Fruit fly (Drosophila melanogaster) whole organism, embryonic: ENCODE measurements around the gene CG17233.

ENCODE experiments used
- B-H1 ChIP-seq: fragments of 200-800 bp; sonication (Bioruptor generic); IDR thresholded peaks from 3 replicates; pipeline ENCODE4 v1.3.6; 2022; ENCODE audit warnings: missing biosample characterization, missing genetic modification characterization
- CG10462 ChIP-seq: fragments of 200-800 bp; sonication (Bioruptor generic); optimal IDR thresholded peaks from 2 replicates; lab custom pipeline; 2016; ENCODE audit warnings: missing biosample characterization, missing genetic modification characterization
- CG10565 ChIP-seq: fragments of 200-800 bp; sonication (Bioruptor generic); optimal IDR thresholded peaks from 3 replicates; lab custom pipeline; 2016; ENCODE audit warnings: missing biosample characterization, mild to moderate bottlenecking, missing genetic modification characterization
- CG10959 ChIP-seq: fragments of 200-800 bp; sonication (Bioruptor generic); IDR thresholded peaks from 2 replicates; pipeline ENCODE4 v1.3.6; 2022; ENCODE audit warnings: missing biosample characterization, missing genetic modification characterization
- CG11696 ChIP-seq: fragments of 200-800 bp; sonication (Bioruptor generic); IDR thresholded peaks from 2 replicates; pipeline ENCODE4 v1.3.6; 2022; ENCODE audit warnings: missing biosample characterization, missing genetic modification characterization
- CG12744 ChIP-seq: fragments of 200-800 bp; sonication (Bioruptor generic); optimal IDR thresholded peaks from 2 replicates; lab custom pipeline; 2016; ENCODE audit warnings: missing biosample characterization, missing genetic modification characterization
- CG13123 ChIP-seq: fragments of 200-800 bp; sonication (Bioruptor generic); optimal IDR thresholded peaks from 2 replicates; lab custom pipeline; 2016; ENCODE audit warnings: missing biosample characterization, missing genetic modification characterization
- CG14710 ChIP-seq: fragments of 200-800 bp; sonication (Bioruptor generic); optimal IDR thresholded peaks from 3 replicates; lab custom pipeline; 2019; ENCODE audit warnings: missing biosample characterization, mild to moderate bottlenecking, missing genetic modification characterization, moderate library complexity
- CG14965 ChIP-seq: fragments of 200-800 bp; sonication (Bioruptor generic); optimal IDR thresholded peaks from 2 replicates; lab custom pipeline; 2016; ENCODE audit warnings: missing biosample characterization, missing genetic modification characterization, borderline replicate concordance
- CG15269 ChIP-seq: fragments of 200-800 bp; sonication (Bioruptor generic); optimal IDR thresholded peaks from 2 replicates; lab custom pipeline; 2018; ENCODE audit warnings: missing biosample characterization, mild to moderate bottlenecking, missing genetic modification characterization, moderate library complexity
- CG15479 ChIP-seq: fragments of 200-800 bp; sonication (Bioruptor generic); optimal IDR thresholded peaks from 3 replicates; lab custom pipeline; 2019; ENCODE audit warnings: missing biosample characterization, mild to moderate bottlenecking, missing genetic modification characterization, moderate library complexity
- CG17612 ChIP-seq: fragments of 200-800 bp; sonication (Bioruptor generic); IDR thresholded peaks from 2 replicates; pipeline ENCODE4 v1.3.6; 2022; ENCODE audit warnings: missing biosample characterization, missing genetic modification characterization
- CG18619 ChIP-seq: fragments of 200-800 bp; sonication (Bioruptor generic); optimal IDR thresholded peaks from 3 replicates; lab custom pipeline; 2017; ENCODE audit warnings: missing biosample characterization, mild to moderate bottlenecking, missing genetic modification characterization
- CG30020 ChIP-seq: fragments of 200-800 bp; optimal IDR thresholded peaks from 2 replicates; lab custom pipeline; 2019; ENCODE audit warnings: missing biosample characterization, mild to moderate bottlenecking, missing genetic modification characterization, moderate library complexity
- CG31224 ChIP-seq: fragments of 200-800 bp; sonication (Bioruptor generic); IDR thresholded peaks from 2 replicates; pipeline ENCODE4 v1.3.6; 2022; ENCODE audit warnings: missing biosample characterization, missing genetic modification characterization
- CG33557 ChIP-seq: fragments of 200-800 bp; sonication (Bioruptor generic); optimal IDR thresholded peaks from 2 replicates; lab custom pipeline; 2019; ENCODE audit warnings: missing biosample characterization, mild to moderate bottlenecking, missing genetic modification characterization, moderate library complexity
- CG4282 ChIP-seq: fragments of 200-800 bp; sonication (Bioruptor generic); optimal IDR thresholded peaks from 2 replicates; lab custom pipeline; 2016; ENCODE audit warnings: missing biosample characterization, missing genetic modification characterization
- CG4730 ChIP-seq: fragments of 200-800 bp; sonication (Bioruptor generic); IDR thresholded peaks from 2 replicates; pipeline ENCODE4 v1.3.6; 2022; ENCODE audit warnings: missing biosample characterization, missing genetic modification characterization
- CG8924 ChIP-seq: fragments of 200-800 bp; optimal IDR thresholded peaks from 3 replicates; lab custom pipeline; 2019; ENCODE audit warnings: missing biosample characterization, mild to moderate bottlenecking, missing genetic modification characterization, moderate library complexity
- CG9437 ChIP-seq: fragments of 200-800 bp; sonication (Bioruptor generic); optimal IDR thresholded peaks from 2 replicates; lab custom pipeline; 2018; ENCODE audit warnings: missing biosample characterization, mild to moderate bottlenecking, missing genetic modification characterization
- D19A ChIP-seq: fragments of 200-800 bp; optimal IDR thresholded peaks from 3 replicates; lab custom pipeline; 2019; ENCODE audit warnings: missing biosample characterization, mild to moderate bottlenecking, missing genetic modification characterization, moderate library complexity
- Dip2 ChIP-seq: fragments of 200-800 bp; sonication (Bioruptor generic); IDR thresholded peaks from 2 replicates; pipeline ENCODE4 v1.3.6; 2022; ENCODE audit warnings: missing biosample characterization, missing genetic modification characterization
- Dip3 ChIP-seq: fragments of 200-800 bp; sonication (Bioruptor generic); optimal IDR thresholded peaks from 3 replicates; lab custom pipeline; 2016; ENCODE audit warnings: missing biosample characterization, missing genetic modification characterization
- GATAe ChIP-seq: fragments of 200-800 bp; sonication (Bioruptor generic); conservative IDR thresholded peaks from 2 replicates; pipeline ENCODE4 v1.3.6; 2022; ENCODE audit warnings: missing biosample characterization, missing genetic modification characterization
- HLH4C ChIP-seq: fragments of 200-800 bp; sonication (Bioruptor generic); IDR thresholded peaks from 3 replicates; pipeline ENCODE4 v1.3.6; 2022; ENCODE audit warnings: missing biosample characterization, missing genetic modification characterization; ENCODE audit not compliant: partially characterized antibody
- Hmr ChIP-seq: fragments of 200-800 bp; sonication (Bioruptor generic); optimal IDR thresholded peaks from 3 replicates; lab custom pipeline; 2017; ENCODE audit warnings: mild to moderate bottlenecking, missing biosample characterization, missing genetic modification reagents, missing genetic modification characterization
- Lpt ChIP-seq: fragments of >200 bp; optimal IDR thresholded peaks from 2 replicates; lab custom pipeline; 2018; ENCODE audit warnings: missing biosample characterization, missing genetic modification characterization
- Meics ChIP-seq: fragments of 200-800 bp; sonication (Bioruptor generic); optimal IDR thresholded peaks from 2 replicates; lab custom pipeline; 2017; ENCODE audit warnings: missing biosample characterization, mild to moderate bottlenecking, missing genetic modification characterization
- NK7.1 ChIP-seq: fragments of 200-800 bp; sonication (Bioruptor generic); optimal IDR thresholded peaks from 3 replicates; lab custom pipeline; 2016; ENCODE audit warnings: missing biosample characterization, missing genetic modification characterization
- Nf-YB ChIP-seq: fragments of 200-800 bp; sonication (Bioruptor generic); optimal IDR thresholded peaks from 3 replicates; lab custom pipeline; 2019; ENCODE audit warnings: missing biosample characterization, mild to moderate bottlenecking, missing genetic modification characterization, moderate library complexity
- Nf-YC ChIP-seq: fragments of 200-800 bp; optimal IDR thresholded peaks from 3 replicates; lab custom pipeline; 2019; ENCODE audit warnings: missing biosample characterization, mild to moderate bottlenecking, missing genetic modification characterization, moderate library complexity
- Pdp1 ChIP-seq, 2 experiments: fragments of 200-800 bp; sonication (Bioruptor generic); optimal IDR thresholded peaks; 3 replicates each; lab custom pipeline; 2016; ENCODE audit warnings: missing biosample characterization in 2 of 2, missing genetic modification characterization in 2 of 2, mild to moderate bottlenecking in 1 of 2, moderate library complexity in 1 of 2
- Spps ChIP-seq: fragments of 200-800 bp; sonication (Bioruptor generic); optimal IDR thresholded peaks from 2 replicates; lab custom pipeline; 2018; ENCODE audit warnings: missing biosample characterization, mild to moderate bottlenecking, missing genetic modification characterization
- amos ChIP-seq: fragments of 200-800 bp; sonication (Bioruptor generic); IDR thresholded peaks from 2 replicates; pipeline ENCODE4 v1.3.6; 2022; ENCODE audit warnings: missing biosample characterization, missing genetic modification characterization; ENCODE audit not compliant: partially characterized antibody
- az2 ChIP-seq: fragments of 200-800 bp; sonication (Bioruptor generic); optimal IDR thresholded peaks from 3 replicates; lab custom pipeline; 2016; ENCODE audit warnings: missing biosample characterization, missing genetic modification characterization
- bab2 ChIP-seq: fragments of 200-800 bp; sonication (Bioruptor generic); optimal IDR thresholded peaks from 2 replicates; lab custom pipeline; 2016; ENCODE audit warnings: missing biosample characterization, missing genetic modification characterization
- cad ChIP-seq: fragments of >200 bp; optimal IDR thresholded peaks from 2 replicates; lab custom pipeline; 2017; ENCODE audit warnings: missing biosample characterization, missing genetic modification characterization
- corto ChIP-seq: fragments of 200-800 bp; sonication (Bioruptor generic); optimal IDR thresholded peaks from 2 replicates; lab custom pipeline; 2016; ENCODE audit warnings: missing biosample characterization, mild to moderate bottlenecking, missing genetic modification characterization, moderate library complexity
- cwo ChIP-seq: fragments of 200-800 bp; sonication (Bioruptor generic); optimal IDR thresholded peaks from 3 replicates; lab custom pipeline; 2017; ENCODE audit warnings: missing biosample characterization, missing genetic modification characterization, mild to moderate bottlenecking, moderate library complexity, missing genetic modification reagents
- dmrt99B ChIP-seq: fragments of 200-800 bp; sonication (Bioruptor generic); optimal IDR thresholded peaks from 2 replicates; lab custom pipeline; 2018; ENCODE audit warnings: missing biosample characterization, mild to moderate bottlenecking, missing genetic modification characterization, moderate library complexity
- fd102C ChIP-seq: fragments of 200-800 bp; sonication (Bioruptor generic); optimal IDR thresholded peaks from 2 replicates; lab custom pipeline; 2018; ENCODE audit warnings: missing biosample characterization, mild to moderate bottlenecking, missing genetic modification characterization, moderate library complexity
- hb ChIP-seq: fragments of 200-800 bp; sonication (Bioruptor generic); IDR thresholded peaks from 3 replicates; pipeline ENCODE4 v1.3.6; 2022; ENCODE audit warnings: missing biosample characterization, missing genetic modification characterization; ENCODE audit not compliant: partially characterized antibody
- nerfin-2 ChIP-seq: fragments of 200-800 bp; sonication (Bioruptor generic); IDR thresholded peaks from 2 replicates; pipeline ENCODE4 v1.3.6; 2022; ENCODE audit warnings: missing biosample characterization, missing genetic modification characterization; ENCODE audit not compliant: partially characterized antibody
- run ChIP-seq: fragments of 200-800 bp; sonication (Bioruptor generic); optimal IDR thresholded peaks from 3 replicates; lab custom pipeline; 2018; ENCODE audit warnings: missing biosample characterization, mild to moderate bottlenecking, missing genetic modification characterization
- scrt ChIP-seq: fragments of 200-800 bp; sonication (Bioruptor generic); optimal IDR thresholded peaks from 2 replicates; lab custom pipeline; 2018; ENCODE audit warnings: missing biosample characterization, mild to moderate bottlenecking, missing genetic modification characterization, moderate library complexity
- usp ChIP-seq: fragments of >200 bp; optimal IDR thresholded peaks from 2 replicates; lab custom pipeline; 2017; ENCODE audit warnings: missing biosample characterization, missing genetic modification characterization
- vfl ChIP-seq: fragments of 200-800 bp; sonication (Bioruptor generic); optimal IDR thresholded peaks from 2 replicates; lab custom pipeline; 2016; ENCODE audit warnings: missing biosample characterization, missing genetic modification characterization
- zen2 ChIP-seq: fragments of 200-800 bp; sonication (Bioruptor generic); IDR thresholded peaks from 3 replicates; pipeline ENCODE4 v1.3.6; 2022; ENCODE audit warnings: missing biosample characterization, missing genetic modification characterization; ENCODE audit not compliant: partially characterized antibody
- zf30C ChIP-seq: fragments of 200-800 bp; sonication (Bioruptor generic); optimal IDR thresholded peaks from 3 replicates; lab custom pipeline; 2018; ENCODE audit warnings: missing biosample characterization, mild to moderate bottlenecking, missing genetic modification characterization

CG17233 gene

DNA sequence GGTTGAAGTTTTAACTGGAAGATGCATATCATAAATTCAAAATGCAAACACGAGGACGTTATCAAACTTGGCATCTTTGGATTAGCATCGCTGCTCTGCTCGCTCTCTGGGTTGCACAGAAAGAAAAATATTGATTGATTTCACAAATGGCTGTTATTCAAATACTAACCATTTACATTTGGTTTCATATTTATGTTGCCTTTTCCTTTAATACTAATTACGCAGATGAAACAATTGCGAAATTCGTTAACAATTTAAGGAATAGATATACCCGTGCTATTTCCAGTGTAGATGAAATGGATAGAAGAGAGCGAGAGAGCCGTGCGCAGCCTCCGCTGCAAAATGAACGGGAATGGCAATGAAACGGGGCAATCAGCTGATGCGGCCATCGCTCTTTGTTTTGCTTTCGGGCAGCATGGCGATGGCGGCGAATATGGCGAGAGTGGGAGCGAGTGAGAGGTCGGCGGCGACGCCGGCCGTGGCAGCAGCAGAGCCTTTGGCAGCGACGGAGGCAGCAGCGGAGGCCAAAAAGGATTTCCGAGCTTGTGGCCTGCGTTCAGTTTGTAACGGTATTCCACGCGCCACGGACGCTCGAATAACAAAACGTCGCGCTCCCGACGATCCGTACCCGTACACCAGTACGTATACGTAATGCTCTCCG lies 5.9 kb upstream of the CG17233 start, which contains the start of gene rdgC (continued):
- TF ChIP-seq CG9437 (GFP tag; lab: Kevin White, UChicago), result peak; percentile 85
- peak; percentile 95 for TF ChIP-seq cwo (GFP tag; lab: Kevin White, UChicago)
- no peak for TF ChIP-seq nerfin-2
- no peak for TF ChIP-seq CG33557 (GFP tag; lab: Kevin White, UChicago)
- peak; percentile 93 for TF ChIP-seq run (tag; lab: Kevin White, UChicago)
- TF ChIP-seq Spps (tag; lab: Kevin White, UChicago), result peak; percentile 40
- TF ChIP-seq amos (GFP tag; lab: Robert Waterston, UW), result 0 out of 2 replicates have a peak, but pooled peaks have one; percentile 17
- TF ChIP-seq zf30C (GFP tag; lab: Kevin White, UChicago), result peak; percentile 70
- no peak for TF ChIP-seq zen2 (GFP tag; lab: Robert Waterston, UW)
- TF ChIP-seq CG10565 (GFP tag; lab: Kevin White, UChicago), result peak; percentile 68
- peak; percentile 80 for TF ChIP-seq Nf-YB (GFP tag; lab: Kevin White, UChicago)
- TF ChIP-seq CG18619 (GFP tag; lab: Kevin White, UChicago), result peak; percentile 91
- peak; percentile 97 for TF ChIP-seq Meics (GFP tag; lab: Kevin White, UChicago)
- 0 out of 2 replicates have a peak, but pooled peaks have one; percentile 31 for TF ChIP-seq Dip2 (GFP tag; lab: Robert Waterston, UW)
- TF ChIP-seq Dip3 (GFP tag; lab: Kevin White, UChicago), result peak; percentile 94
- peak; percentile 92 to 96 for TF ChIP-seq Pdp1 (GFP tag; optimal IDR thresholded peaks at IDR 0.05; lab: Kevin White, UChicago)
- no peak for TF ChIP-seq HLH4C (GFP tag; lab: Robert Waterston, UW)
- TF ChIP-seq CG4730 (GFP tag; lab: Robert Waterston, UW), result peak; percentile 96
- peak; percentile 96 for TF ChIP-seq Hmr
- peak; percentile 78 for TF ChIP-seq CG14710 (tag; lab: Kevin White, UChicago)
- peak; percentile 92 for TF ChIP-seq CG12744
- peak; percentile 68 for TF ChIP-seq Nf-YC (tag; lab: Kevin White, UChicago)
- peak; percentile 94 for TF ChIP-seq NK7.1 (GFP tag; lab: Kevin White, UChicago)
- peak; percentile 94 for TF ChIP-seq bab2
- peak; percentile 91 for TF ChIP-seq CG31224 (GFP tag; lab: Robert Waterston, UW)
- TF ChIP-seq cad (GFP tag; lab: Kevin White, UChicago), result no peak
- peak; percentile 89 for TF ChIP-seq CG17612 (GFP tag; lab: Robert Waterston, UW)
- TF ChIP-seq CG10959, result peak; percentile 82
- peak; percentile 96 for TF ChIP-seq CG15269 (tag; lab: Kevin White, UChicago)
- peak; percentile 86 for TF ChIP-seq CG11696
- peak; percentile 82 for TF ChIP-seq vfl (GFP tag; lab: Kevin White, UChicago)
- TF ChIP-seq az2 (GFP tag; lab: Kevin White, UChicago), result peak; percentile 94
- TF ChIP-seq CG15479 (GFP tag; lab: Kevin White, UChicago), result no peak
- peak; percentile 82 for TF ChIP-seq CG4282 (GFP tag; lab: Kevin White, UChicago)
- no peak for TF ChIP-seq Lpt (GFP tag; lab: Kevin White, UChicago)
- TF ChIP-seq corto (GFP tag; lab: Kevin White, UChicago), result peak; percentile 19
- TF ChIP-seq CG13123 (GFP tag; lab: Kevin White, UChicago), result peak; percentile 90
- TF ChIP-seq D19A (tag; lab: Kevin White, UChicago), result peak; percentile 93
- peak; percentile 84 for TF ChIP-seq GATAe (GFP tag; lab: Robert Waterston, UW)
- no peak for TF ChIP-seq usp (GFP tag; lab: Kevin White, UChicago)
- peak; percentile 88 for TF ChIP-seq CG10462 (GFP tag; lab: Kevin White, UChicago)
- peak; percentile 54 for TF ChIP-seq CG30020 (tag; lab: Kevin White, UChicago)
- TF ChIP-seq CG8924 (tag; lab: Kevin White, UChicago), result peak; percentile 96
- peak; percentile 96 for TF ChIP-seq B-H1 (GFP tag; lab: Robert Waterston, UW)
- TF ChIP-seq scrt (GFP tag; lab: Kevin White, UChicago), result peak; percentile 94
- TF ChIP-seq fd102C (GFP tag; lab: Kevin White, UChicago), result peak; percentile 56
- peak; percentile 98 for TF ChIP-seq dmrt99B
- TF ChIP-seq hb (GFP tag; lab: Robert Waterston, UW), result no peak
- peak; percentile 81 for TF ChIP-seq CG14965 (GFP tag; lab: Kevin White, UChicago)
